Worm (Caenorhabditis elegans) whole organism, early embryonic: ENCODE results near the gene ptp-2.

ENCODE experiments used
- ama-1 ChIP-seq: fragments of 150-350 bp; optimal IDR thresholded peaks from 2 replicates; lab custom pipeline; 2014
- ceh-36 ChIP-seq: sonication (generic microtip); optimal IDR thresholded peaks from 2 replicates; lab custom pipeline; 2016; ENCODE audit warnings: missing genetic modification characterization, inconsistent platforms, missing compliant biosample characterization
- pes-1 ChIP-seq: fragments of 200-800 bp; sonication (Bioruptor generic); IDR thresholded peaks from 2 replicates; pipeline ENCODE4 v1.3.6; 2022; ENCODE audit warnings: missing genetic modification reagents, missing genetic modification characterization, missing compliant biosample characterization

DNA sequence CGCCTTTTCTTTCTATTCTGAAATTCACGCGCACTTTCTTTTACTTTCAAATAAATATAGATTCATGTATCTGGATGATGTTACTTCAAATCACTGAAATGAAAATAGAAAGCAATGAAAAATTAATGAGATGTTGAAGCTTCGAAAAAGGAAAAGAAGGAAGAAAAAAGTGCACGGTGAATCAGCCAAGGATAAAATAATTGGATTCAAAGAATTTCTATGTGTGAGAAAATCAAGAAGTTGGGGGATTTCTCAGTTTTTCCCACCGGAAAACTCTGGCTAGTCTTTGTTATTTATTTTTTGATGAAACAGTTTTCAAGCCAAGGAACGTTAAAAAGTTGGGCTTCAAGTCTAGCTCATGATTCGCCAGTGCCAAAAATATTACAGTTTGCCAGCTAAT is 33.3 kb downstream of the ptp-2 start:
- TF ChIP-seq pes-1 = no peak
- no peak for TF ChIP-seq ama-1 (lab: Kevin White, UChicago)
- no peak for TF ChIP-seq ceh-36
